Fruit fly (Drosophila melanogaster) whole organism, prepupa: Measurements from ENCODE around the gene RpLP1.

Experiments used
- CG10631 ChIP-seq: fragments of 200-800 bp; sonication (Bioruptor generic); optimal IDR thresholded peaks from 2 replicates; lab custom pipeline; 2016; ENCODE audit warnings: missing biosample characterization, missing genetic modification characterization
- CG10669 ChIP-seq: fragments of 200-800 bp; sonication (Bioruptor generic); optimal IDR thresholded peaks from 3 replicates; lab custom pipeline; 2018; ENCODE audit warnings: missing biosample characterization, mild to moderate bottlenecking, missing genetic modification characterization, moderate library complexity
- CG11294 ChIP-seq: fragments of 200-800 bp; sonication (Bioruptor generic); IDR thresholded peaks from 2 replicates; pipeline ENCODE4 v1.3.6; 2022; ENCODE audit warnings: missing biosample characterization, missing genetic modification characterization
- CG11762 ChIP-seq: fragments of 200-800 bp; sonication (Bioruptor generic); optimal IDR thresholded peaks from 3 replicates; lab custom pipeline; 2016; ENCODE audit warnings: missing biosample characterization, missing genetic modification characterization; ENCODE audit not compliant: insufficient read depth
- CG11902 ChIP-seq: fragments of 200-800 bp; sonication (Bioruptor generic); optimal IDR thresholded peaks from 3 replicates; lab custom pipeline; 2016; ENCODE audit warnings: missing biosample characterization, missing genetic modification characterization
- CG15336 ChIP-seq: fragments of 200-800 bp; sonication (Bioruptor generic); IDR thresholded peaks from 2 replicates; pipeline ENCODE4 v1.3.6; 2022; ENCODE audit warnings: missing biosample characterization, missing genetic modification characterization
- CG1621 ChIP-seq: fragments of 200-800 bp; sonication (Bioruptor generic); optimal IDR thresholded peaks from 3 replicates; lab custom pipeline; 2018; ENCODE audit warnings: missing biosample characterization, mild to moderate bottlenecking, missing genetic modification characterization
- CG16779 ChIP-seq: fragments of 200-800 bp; sonication (Bioruptor generic); optimal IDR thresholded peaks from 3 replicates; lab custom pipeline; 2017; ENCODE audit warnings: missing biosample characterization, mild to moderate bottlenecking, missing genetic modification characterization
- CG3032 ChIP-seq: fragments of 200-800 bp; optimal IDR thresholded peaks from 2 replicates; lab custom pipeline; 2019; ENCODE audit warnings: missing biosample characterization, mild to moderate bottlenecking, missing genetic modification characterization, moderate library complexity
- CG32006 ChIP-seq: fragments of 200-800 bp; sonication (Bioruptor generic); optimal IDR thresholded peaks from 3 replicates; lab custom pipeline; 2017; ENCODE audit warnings: missing biosample characterization, mild to moderate bottlenecking, missing genetic modification characterization
- CG34406 ChIP-seq: fragments of 200-800 bp; sonication (Bioruptor generic); optimal IDR thresholded peaks from 3 replicates; lab custom pipeline; 2016; ENCODE audit warnings: missing biosample characterization, missing genetic modification characterization
- CG3919 ChIP-seq: fragments of 200-800 bp; sonication (Bioruptor generic); optimal IDR thresholded peaks from 3 replicates; lab custom pipeline; 2016; ENCODE audit warnings: missing biosample characterization, missing genetic modification characterization
- CG4318 ChIP-seq: fragments of 200-800 bp; sonication (Bioruptor generic); optimal IDR thresholded peaks from 3 replicates; lab custom pipeline; 2017; ENCODE audit warnings: missing biosample characterization, mild to moderate bottlenecking, missing genetic modification characterization
- CG6163 ChIP-seq: fragments of 200-800 bp; sonication (Bioruptor generic); IDR thresholded peaks from 3 replicates; pipeline ENCODE4 v1.3.6; 2022; ENCODE audit warnings: missing biosample characterization, missing genetic modification characterization
- CG6808 ChIP-seq: fragments of 200-800 bp; sonication (Bioruptor generic); optimal IDR thresholded peaks from 3 replicates; lab custom pipeline; 2017; ENCODE audit warnings: missing biosample characterization, missing genetic modification characterization, mild to moderate bottlenecking, moderate library complexity, missing genetic modification reagents
- CG6854 ChIP-seq: fragments of 200-800 bp; sonication (Bioruptor generic); optimal IDR thresholded peaks from 2 replicates; lab custom pipeline; 2017; ENCODE audit warnings: missing biosample characterization, mild to moderate bottlenecking, missing genetic modification characterization
- CG8119 ChIP-seq: fragments of 200-800 bp; sonication (Bioruptor generic); IDR thresholded peaks from 3 replicates; pipeline ENCODE4 v1.3.6; 2022; ENCODE audit warnings: missing biosample characterization, missing genetic modification characterization
- CG9139 ChIP-seq: fragments of 200-800 bp; sonication (Bioruptor generic); optimal IDR thresholded peaks from 3 replicates; lab custom pipeline; 2017; ENCODE audit warnings: missing biosample characterization, mild to moderate bottlenecking, missing genetic modification characterization
- Eip93F ChIP-seq: fragments of 200-800 bp; sonication (Bioruptor generic); optimal IDR thresholded peaks from 2 replicates; lab custom pipeline; 2016; ENCODE audit warnings: missing biosample characterization, mild to moderate bottlenecking, missing genetic modification characterization
- Ets96B ChIP-seq: fragments of 200-800 bp; optimal IDR thresholded peaks from 2 replicates; lab custom pipeline; 2019; ENCODE audit warnings: missing biosample characterization, mild to moderate bottlenecking, missing genetic modification characterization, moderate library complexity
- Gug ChIP-seq: fragments of 200-800 bp; sonication (Bioruptor generic); IDR thresholded peaks from 2 replicates; pipeline ENCODE4 v1.3.6; 2022; ENCODE audit warnings: missing biosample characterization, missing genetic modification characterization
- Lpt ChIP-seq: fragments of 200-800 bp; sonication (Bioruptor generic); optimal IDR thresholded peaks from 3 replicates; lab custom pipeline; 2016; ENCODE audit warnings: missing biosample characterization, missing genetic modification characterization
- Smox ChIP-seq: fragments of 200-800 bp; sonication (Bioruptor generic); optimal IDR thresholded peaks from 3 replicates; lab custom pipeline; 2016; ENCODE audit warnings: missing biosample characterization, missing genetic modification characterization
- Sox14 ChIP-seq: fragments of 200-800 bp; sonication (Bioruptor generic); optimal IDR thresholded peaks from 3 replicates; lab custom pipeline; 2016; ENCODE audit warnings: missing biosample characterization, missing genetic modification characterization
- acj6 ChIP-seq: fragments of 200-800 bp; sonication (Bioruptor generic); optimal IDR thresholded peaks from 3 replicates; lab custom pipeline; 2016; ENCODE audit warnings: missing biosample characterization, missing genetic modification characterization
- dac ChIP-seq: fragments of 200-800 bp; sonication (Bioruptor generic); optimal IDR thresholded peaks from 2 replicates; lab custom pipeline; 2017; ENCODE audit warnings: missing biosample characterization, mild to moderate bottlenecking, missing genetic modification characterization
- dsx ChIP-seq: fragments of 200-800 bp; optimal IDR thresholded peaks from 3 replicates; lab custom pipeline; 2019; ENCODE audit warnings: missing biosample characterization, mild to moderate bottlenecking, missing genetic modification characterization, moderate library complexity; ENCODE audit not compliant: poor library complexity, severe bottlenecking
- eg ChIP-seq: fragments of 200-800 bp; sonication (Bioruptor generic); IDR thresholded peaks from 3 replicates; pipeline ENCODE4 v1.3.6; 2022; ENCODE audit warnings: missing biosample characterization, missing genetic modification characterization
- esn ChIP-seq: fragments of 200-800 bp; sonication (Bioruptor generic); optimal IDR thresholded peaks from 2 replicates; lab custom pipeline; 2016; ENCODE audit warnings: missing biosample characterization, mild to moderate bottlenecking, missing genetic modification characterization, moderate library complexity
- fd59A ChIP-seq: fragments of 200-800 bp; sonication (Bioruptor generic); optimal IDR thresholded peaks from 2 replicates; lab custom pipeline; 2017; ENCODE audit warnings: missing biosample characterization, mild to moderate bottlenecking, missing genetic modification characterization, missing genetic modification reagents
- fd85E ChIP-seq: fragments of 200-800 bp; sonication (Bioruptor generic); optimal IDR thresholded peaks from 3 replicates; lab custom pipeline; 2016; ENCODE audit warnings: missing biosample characterization, missing genetic modification characterization
- fkh ChIP-seq: fragments of 200-800 bp; sonication (Bioruptor generic); optimal IDR thresholded peaks from 3 replicates; lab custom pipeline; 2017; ENCODE audit warnings: missing biosample characterization, mild to moderate bottlenecking, missing genetic modification characterization, moderate library complexity
- lz ChIP-seq: fragments of 200-800 bp; sonication (Bioruptor generic); optimal IDR thresholded peaks from 3 replicates; lab custom pipeline; 2016; ENCODE audit warnings: missing biosample characterization, missing genetic modification characterization
- net ChIP-seq: fragments of 200-800 bp; sonication (Bioruptor generic); optimal IDR thresholded peaks from 3 replicates; lab custom pipeline; 2016; ENCODE audit warnings: missing biosample characterization, missing genetic modification characterization
- salr ChIP-seq, 2 experiments: fragments of 200-800 bp; sonication (Bioruptor generic); optimal IDR thresholded peaks; 3 replicates each; lab custom pipeline; 2016 to 2018; ENCODE audit warnings: missing biosample characterization in 2 of 2, missing genetic modification characterization in 2 of 2, mild to moderate bottlenecking in 1 of 2
- ss ChIP-seq, 2 experiments: fragments of 200-800 bp; sonication (Bioruptor generic); optimal IDR thresholded peaks; 2 replicates in 1 of 2; 3 replicates in 1 of 2; lab custom pipeline; 2017 to 2018; ENCODE audit warnings: mild to moderate bottlenecking in 2 of 2, missing biosample characterization in 2 of 2, missing genetic modification characterization in 2 of 2, moderate library complexity in 1 of 2
- svp ChIP-seq: fragments of 200-800 bp; sonication (Bioruptor generic); peaks from one replicate; lab custom pipeline; 2016; ENCODE audit warnings: missing biosample characterization, missing genetic modification characterization
- vri ChIP-seq: fragments of 200-800 bp; sonication (Bioruptor generic); optimal IDR thresholded peaks from 3 replicates; lab custom pipeline; 2016; ENCODE audit warnings: missing biosample characterization, mild to moderate bottlenecking, missing genetic modification characterization

The RpLP1 gene

DNA sequence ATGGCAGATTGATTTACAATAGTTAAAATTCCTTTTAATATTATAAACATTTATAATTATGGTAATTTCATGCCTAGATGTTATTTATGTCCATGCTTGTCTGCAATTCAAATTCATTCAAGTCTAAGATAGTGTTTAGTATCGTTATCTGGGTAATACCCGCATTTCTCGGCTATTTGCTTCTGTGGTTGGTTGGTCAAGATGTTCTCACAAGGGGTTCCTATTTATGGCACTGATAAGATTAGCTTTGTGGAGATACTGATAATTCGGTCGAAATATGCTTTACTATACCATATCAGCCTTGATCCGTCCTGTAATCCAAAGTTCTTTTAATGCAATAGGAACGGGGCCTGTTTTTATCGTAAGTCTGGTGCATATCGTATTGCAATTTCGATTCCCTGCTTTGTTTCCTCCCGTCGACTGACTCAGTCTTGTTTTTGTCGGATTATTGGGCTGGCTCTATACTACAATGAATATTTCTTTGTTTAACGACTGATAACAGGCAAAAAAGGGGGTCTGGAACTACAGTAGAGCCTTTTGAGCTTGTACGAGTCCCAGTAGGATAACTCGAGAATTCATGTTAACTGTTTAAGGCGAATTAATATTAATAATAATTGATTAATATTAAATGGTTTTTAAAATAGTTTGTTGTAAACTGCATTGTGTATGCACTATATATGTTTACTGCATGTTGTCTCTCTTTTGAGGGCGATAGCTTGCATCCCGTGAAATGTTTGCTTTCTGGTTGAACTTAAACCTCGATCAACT, 32.1 kb downstream of the RpLP1 start (continued):
- TF ChIP-seq lz (GFP tag; lab: Kevin White, UChicago) (no peak), svp (GFP tag; lab: Kevin White, UChicago) (no peak), Eip93F (GFP tag; lab: Kevin White, UChicago) (peak; percentile 28), CG10669 (GFP tag; lab: Kevin White, UChicago) (peak; percentile 61), acj6 (GFP tag; lab: Kevin White, UChicago) (no peak), Gug (0 out of 2 replicates have a peak, but pooled peaks have one; percentile 22), CG4318 (GFP tag; lab: Kevin White, UChicago) (no peak), salr (GFP tag; optimal IDR thresholded peaks at IDR 0.05; lab: Kevin White, UChicago) (no peak), CG9139 (GFP tag; lab: Kevin White, UChicago) (no peak), dac (no peak), net (no peak), Lpt (GFP tag; lab: Kevin White, UChicago) (no peak), esn (GFP tag; lab: Kevin White, UChicago) (peak; percentile 25), CG16779 (tag; lab: Kevin White, UChicago) (no peak), CG15336 (GFP tag; lab: Robert Waterston, UW) (peak; percentile 52), CG3919 (GFP tag; lab: Kevin White, UChicago) (no peak), CG8119 (peak; percentile 37; the same call in 1 of the 3 replicates), dsx (GFP tag; lab: Kevin White, UChicago) (peak; percentile 19), CG32006 (no peak), CG3032 (tag; lab: Kevin White, UChicago) (peak; percentile 50), CG11762 (peak; percentile 18), CG1621 (tag; lab: Kevin White, UChicago) (peak; percentile 10), CG11902 (no peak), fd59A (GFP tag; lab: Kevin White, UChicago) (no peak), Ets96B (peak; percentile 20), fd85E (no peak), eg (GFP tag; lab: Robert Waterston, UW) (no peak; the same call in 1 of the 3 replicates), CG11294 (GFP tag; lab: Robert Waterston, UW) (0 out of 2 replicates have a peak, but pooled peaks have one; percentile 35), CG34406 (peak; percentile 28), ss (GFP tag; optimal IDR thresholded peaks at IDR 0.05; lab: Kevin White, UChicago) (no peak), CG6808 (no peak), CG10631 (GFP tag; lab: Kevin White, UChicago) (no peak), Smox (GFP tag; lab: Kevin White, UChicago) (no peak)
- TF ChIP-seq, all 60 proteins: peak for 18

DNA sequence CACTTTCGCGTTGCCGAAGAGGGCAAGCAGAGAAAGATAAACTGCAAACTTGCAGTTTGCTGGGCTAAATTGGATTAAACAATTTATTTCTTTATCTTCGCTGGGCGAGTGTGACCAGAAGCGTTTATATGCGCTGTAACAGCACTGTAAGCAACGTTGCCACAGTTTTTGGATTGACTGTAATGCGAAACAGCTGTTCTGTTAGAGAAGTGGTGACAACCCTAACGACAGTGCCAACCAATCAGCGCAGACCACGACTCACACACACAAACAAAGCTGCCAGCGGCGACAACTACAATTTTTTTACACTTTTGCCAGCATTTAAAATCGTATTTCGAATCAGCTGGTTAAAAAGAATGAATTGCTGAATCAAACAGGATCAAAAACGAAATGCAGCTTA, 33.1 kb downstream of the RpLP1 start, which contains the start of the genes crq and shv:
TSS of gene crq (minus strand) at position 153 of the 400 bp plus-strand sequence.
TSS of gene shv (plus strand) at position 237 of the 400 bp plus-strand sequence.
- TF ChIP-seq CG6854 (GFP tag; lab: Kevin White, UChicago) (peak; percentile 11), fkh (no peak), lz (GFP tag; lab: Kevin White, UChicago) (no peak), CG3919 (GFP tag; lab: Kevin White, UChicago) (peak; percentile 2), vri (no peak), Sox14 (peak; percentile 74), fd85E (no peak), CG6163 (GFP tag; lab: Robert Waterston, UW) (0 out of 3 replicates have a peak, but pooled peaks have one; percentile 42)
